Worm (Caenorhabditis elegans) whole organism, late embryonic: Measurements from ENCODE around the gene ZK688.10.

Source experiments
- F13H6.1 ChIP-seq: sonication (generic microtip); optimal IDR thresholded peaks from 2 replicates; lab custom pipeline; 2016; ENCODE audit warnings: missing genetic modification characterization, missing compliant biosample characterization
- ceh-22 ChIP-seq: sonication (generic microtip); optimal IDR thresholded peaks from 2 replicates; lab custom pipeline; 2017; ENCODE audit warnings: missing biosample characterization, missing genetic modification characterization
- fkh-10 ChIP-seq: fragments of 150-350 bp; optimal IDR thresholded peaks from 2 replicates; lab custom pipeline; 2014; ENCODE audit warnings: missing biosample characterization, missing genetic modification reagents, missing genetic modification characterization
- lin-11 ChIP-seq: fragments of 200-800 bp; sonication (Bioruptor generic); optimal IDR thresholded peaks from 2 replicates; lab custom pipeline; 2018; ENCODE audit warnings: mild to moderate bottlenecking, missing genetic modification characterization, missing compliant biosample characterization
- nhr-232 ChIP-seq: sonication (generic microtip); optimal IDR thresholded peaks from 2 replicates; lab custom pipeline; 2016; ENCODE audit warnings: missing genetic modification characterization, missing compliant biosample characterization
- pag-3 ChIP-seq: sonication (generic microtip); optimal IDR thresholded peaks from 2 replicates; lab custom pipeline; 2016; ENCODE audit warnings: missing compliant biosample characterization, missing genetic modification characterization, borderline replicate concordance
- pqm-1 ChIP-seq: sonication (generic microtip); optimal IDR thresholded peaks from 2 replicates; lab custom pipeline; 2016; ENCODE audit warnings: missing genetic modification characterization, missing compliant biosample characterization
- rnt-1 ChIP-seq: sonication (generic microtip); optimal IDR thresholded peaks from 2 replicates; lab custom pipeline; 2016; ENCODE audit warnings: missing genetic modification characterization, missing compliant biosample characterization
- unc-86 ChIP-seq: sonication (generic microtip); optimal IDR thresholded peaks from 2 replicates; lab custom pipeline; 2016; ENCODE audit warnings: missing genetic modification characterization, missing compliant biosample characterization
- zip-5 ChIP-seq: sonication (generic microtip); optimal IDR thresholded peaks from 2 replicates; lab custom pipeline; 2016; ENCODE audit warnings: missing genetic modification characterization, missing compliant biosample characterization

DNA sequence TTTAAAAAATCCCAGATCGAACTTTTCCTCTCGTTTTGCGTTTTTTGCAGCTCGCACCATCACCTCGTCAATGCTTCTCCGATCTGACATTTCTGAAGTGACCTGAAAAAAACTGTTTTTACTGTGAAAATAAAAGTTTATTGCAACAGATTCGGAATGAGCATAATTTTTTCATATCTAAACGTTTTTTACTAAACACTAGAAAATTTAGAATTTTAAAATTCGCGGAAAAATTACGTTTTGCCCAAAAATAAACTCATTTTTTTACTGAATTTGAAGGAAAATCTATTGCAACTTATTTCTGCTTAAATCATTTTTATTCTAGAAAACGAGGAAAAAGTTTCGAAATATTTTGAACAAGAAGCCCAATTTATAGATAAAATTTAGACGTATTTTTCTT, 13.9 kb downstream of the ZK688.10 start, which contains the start of gene ZK688.9:
- no peak for TF ChIP-seq zip-5 (tag; lab: Kevin White, UChicago)
- no peak for TF ChIP-seq fkh-10
- TF ChIP-seq pag-3 (tag; lab: Kevin White, UChicago), result no peak
- no peak for TF ChIP-seq pqm-1 (tag; lab: Kevin White, UChicago)
- TF ChIP-seq ceh-22 (tag; lab: Kevin White, UChicago), result no peak
- TF ChIP-seq rnt-1, result no peak
- no peak for TF ChIP-seq lin-11
- TF ChIP-seq F13H6.1 (tag; lab: Kevin White, UChicago), result no peak
- TF ChIP-seq unc-86 (tag; lab: Kevin White, UChicago), result no peak
- no peak for TF ChIP-seq nhr-232 (tag; lab: Kevin White, UChicago)
